Fruit fly (Drosophila melanogaster) whole organism, prepupa: ENCODE results near the gene Drsl3.
A peak's percentile ranks its signal among the peaks of the same experiment; 100 is the strongest.

Experiments used
- CG11294 ChIP-seq: fragments of 200-800 bp; sonication (Bioruptor generic); IDR thresholded peaks from 2 replicates; pipeline ENCODE4 v1.3.6; 2022; ENCODE audit warnings: missing biosample characterization, missing genetic modification characterization
- Eip78C ChIP-seq: fragments of 200-800 bp; sonication (Bioruptor generic); peaks from one replicate; lab custom pipeline; 2016; ENCODE audit warnings: missing biosample characterization, missing genetic modification characterization
- Hr38 ChIP-seq: sonication (Bioruptor generic); optimal IDR thresholded peaks from 2 replicates; lab custom pipeline; 2016; ENCODE audit warnings: missing biosample characterization, missing genetic modification characterization
- Hr4 ChIP-seq: fragments of 200-800 bp; sonication (Bioruptor generic); optimal IDR thresholded peaks from 3 replicates; lab custom pipeline; 2016; ENCODE audit warnings: missing biosample characterization, missing genetic modification characterization
- dac ChIP-seq: fragments of 200-800 bp; sonication (Bioruptor generic); optimal IDR thresholded peaks from 2 replicates; lab custom pipeline; 2017; ENCODE audit warnings: missing biosample characterization, mild to moderate bottlenecking, missing genetic modification characterization
- vri ChIP-seq: fragments of 200-800 bp; sonication (Bioruptor generic); optimal IDR thresholded peaks from 3 replicates; lab custom pipeline; 2016; ENCODE audit warnings: missing biosample characterization, mild to moderate bottlenecking, missing genetic modification characterization

dm6 chr3L:3284900-3285299 lies 29.9 kb upstream of the Drsl3 start:
- no peak for TF ChIP-seq vri (GFP tag; lab: Kevin White, UChicago)
- TF ChIP-seq Hr38 (GFP tag; lab: Kevin White, UChicago), result no peak
- peak; percentile 22 for TF ChIP-seq Hr4 (GFP tag; lab: Kevin White, UChicago)
- TF ChIP-seq dac (GFP tag; lab: Kevin White, UChicago), result no peak
- no peak for TF ChIP-seq CG11294
- peak; percentile 69 for TF ChIP-seq Eip78C (GFP tag; lab: Kevin White, UChicago)
